Fruit fly (Drosophila melanogaster) whole organism, wandering third instar larva: ENCODE results near the gene CG12481.

Experiments used
- Abd-B ChIP-seq: fragments of >200 bp; optimal IDR thresholded peaks from 2 replicates; lab custom pipeline; 2017; ENCODE audit warnings: missing biosample characterization, missing genetic modification characterization
- CG32264 ChIP-seq: fragments of 200-800 bp; sonication (Bioruptor generic); optimal IDR thresholded peaks from 2 replicates; lab custom pipeline; 2016; ENCODE audit warnings: missing biosample characterization, missing genetic modification characterization
- CG9705 ChIP-seq: fragments of 200-800 bp; sonication (Bioruptor generic); optimal IDR thresholded peaks from 2 replicates; lab custom pipeline; 2018; ENCODE audit warnings: missing biosample characterization, mild to moderate bottlenecking, missing genetic modification characterization
- CrebA ChIP-seq: fragments of 200-800 bp; sonication (Bioruptor generic); optimal IDR thresholded peaks from 2 replicates; lab custom pipeline; 2016; ENCODE audit warnings: missing biosample characterization, mild to moderate bottlenecking, missing genetic modification characterization, borderline replicate concordance
- Dif ChIP-seq: fragments of 200-275, 200-300 bp; sonication (Bioruptor generic); optimal IDR thresholded peaks from 2 replicates; lab custom pipeline; 2018; ENCODE audit warnings: missing biosample characterization, missing genetic modification characterization; ENCODE audit not compliant: partially characterized antibody
- GATAd ChIP-seq: sonication (Bioruptor generic); optimal IDR thresholded peaks from 2 replicates; lab custom pipeline; 2016; ENCODE audit warnings: missing biosample characterization, missing genetic modification characterization
- HLH106 ChIP-seq: fragments of 200-800 bp; optimal IDR thresholded peaks from 3 replicates; lab custom pipeline; 2019; ENCODE audit warnings: missing biosample characterization, mild to moderate bottlenecking, missing genetic modification characterization, moderate library complexity
- Hnf4 ChIP-seq: fragments of 200-800 bp; sonication (Bioruptor generic); optimal IDR thresholded peaks from 2 replicates; lab custom pipeline; 2016; ENCODE audit warnings: missing biosample characterization, mild to moderate bottlenecking, missing genetic modification characterization
- Hr78 ChIP-seq: fragments of >200 bp; optimal IDR thresholded peaks from 2 replicates; lab custom pipeline; 2017; ENCODE audit warnings: missing biosample characterization, missing genetic modification characterization
- Hr83 ChIP-seq: fragments of 200-300 bp; sonication (Bioruptor generic); optimal IDR thresholded peaks from 2 replicates; lab custom pipeline; 2016; ENCODE audit warnings: missing biosample characterization, mild to moderate bottlenecking, missing genetic modification characterization, moderate library complexity; ENCODE audit not compliant: poor library complexity, severe bottlenecking
- Jra ChIP-seq: sonication (Bioruptor generic); optimal IDR thresholded peaks from 2 replicates; lab custom pipeline; 2016; ENCODE audit warnings: missing biosample characterization, missing genetic modification characterization
- Mio ChIP-seq: sonication (Bioruptor generic); optimal IDR thresholded peaks from 2 replicates; lab custom pipeline; 2016; ENCODE audit warnings: missing biosample characterization, missing genetic modification characterization
- Myc ChIP-seq: fragments of >200 bp; optimal IDR thresholded peaks from 2 replicates; lab custom pipeline; 2017
- N ChIP-seq: fragments of >200 bp; optimal IDR thresholded peaks from 2 replicates; lab custom pipeline; 2018; ENCODE audit warnings: missing biosample characterization, missing external identifiers, missing genetic modification characterization
- Rel ChIP-seq, 2 experiments: fragments of 200-800 bp; sonication (Bioruptor generic) in 1 of 2; optimal IDR thresholded peaks; 2 replicates in 1 of 2; 3 replicates in 1 of 2; lab custom pipeline; 2016 to 2019; ENCODE audit warnings: mild to moderate bottlenecking in 2 of 2, missing biosample characterization in 2 of 2, missing genetic modification characterization in 2 of 2, moderate library complexity in 1 of 2
- Sp1 ChIP-seq: fragments of 200-800 bp; sonication (Bioruptor generic); optimal IDR thresholded peaks from 3 replicates; lab custom pipeline; 2019; ENCODE audit warnings: missing biosample characterization, mild to moderate bottlenecking, missing genetic modification characterization, moderate library complexity
- Vsx2 ChIP-seq: fragments of 200-300, 225-300 bp; sonication (Bioruptor generic); optimal IDR thresholded peaks from 2 replicates; lab custom pipeline; 2018; ENCODE audit warnings: missing biosample characterization, missing genetic modification characterization; ENCODE audit not compliant: partially characterized antibody
- br ChIP-seq: fragments of 200-800 bp; sonication (Bioruptor generic); optimal IDR thresholded peaks from 2 replicates; lab custom pipeline; 2016; ENCODE audit warnings: missing biosample characterization, missing genetic modification characterization
- brk ChIP-seq: fragments of 200-800 bp; sonication (Bioruptor generic); optimal IDR thresholded peaks from 2 replicates; lab custom pipeline; 2016; ENCODE audit warnings: missing biosample characterization, mild to moderate bottlenecking, missing genetic modification characterization
- dl ChIP-seq, 2 experiments: fragments of 175-275, 200-275 bp in 1 of 2; fragments of 200-275 bp in 1 of 2; sonication (Bioruptor generic); optimal IDR thresholded peaks; lab custom pipeline; 2018; ENCODE audit warnings: mild to moderate bottlenecking in 2 of 2, missing biosample characterization in 2 of 2, missing genetic modification characterization in 2 of 2, moderate library complexity in 2 of 2; ENCODE audit not compliant: partially characterized antibody in 2 of 2, insufficient read depth in 1 of 2
- dmrt93B ChIP-seq: fragments of 200-800 bp; sonication (Bioruptor generic); optimal IDR thresholded peaks from 2 replicates; lab custom pipeline; 2018; ENCODE audit warnings: missing biosample characterization, mild to moderate bottlenecking, missing genetic modification characterization
- dsf ChIP-seq: sonication (Bioruptor generic); optimal IDR thresholded peaks from 2 replicates; lab custom pipeline; 2016; ENCODE audit warnings: missing biosample characterization, missing genetic modification characterization, borderline replicate concordance
- ey ChIP-seq: fragments of 200-800 bp; sonication (Bioruptor generic); optimal IDR thresholded peaks from 2 replicates; lab custom pipeline; 2016; ENCODE audit warnings: missing biosample characterization, missing genetic modification characterization
- foxo ChIP-seq, 2 experiments: fragments of 200-800 bp; sonication (Bioruptor generic); optimal IDR thresholded peaks; 2 replicates in 1 of 2; 3 replicates in 1 of 2; lab custom pipeline; 2016 to 2017; ENCODE audit warnings: missing biosample characterization in 2 of 2, missing genetic modification characterization in 2 of 2
- fru ChIP-seq: fragments of 200-800 bp; sonication (Bioruptor generic); optimal IDR thresholded peaks from 3 replicates; lab custom pipeline; 2016; ENCODE audit warnings: missing biosample characterization, mild to moderate bottlenecking, missing genetic modification characterization
- h ChIP-seq: fragments of 200-800 bp; sonication (Bioruptor generic); optimal IDR thresholded peaks from 3 replicates; lab custom pipeline; 2016; ENCODE audit warnings: missing biosample characterization, mild to moderate bottlenecking, missing genetic modification characterization
- jim ChIP-seq: fragments of 175-275, 200-325 bp; sonication (Bioruptor generic); optimal IDR thresholded peaks from 2 replicates; lab custom pipeline; 2016; ENCODE audit warnings: missing biosample characterization, mild to moderate bottlenecking, missing genetic modification characterization
- lola ChIP-seq: fragments of >200 bp; optimal IDR thresholded peaks from 2 replicates; lab custom pipeline; 2017; ENCODE audit warnings: missing biosample characterization, missing genetic modification characterization
- pan ChIP-seq: fragments of >200 bp; optimal IDR thresholded peaks from 2 replicates; lab custom pipeline; 2017
- psq ChIP-seq: fragments of 200-800 bp; sonication (Bioruptor generic); optimal IDR thresholded peaks from 3 replicates; lab custom pipeline; 2017; ENCODE audit warnings: missing biosample characterization, mild to moderate bottlenecking, missing genetic modification characterization, moderate library complexity
- rgr ChIP-seq: fragments of 200-800 bp; sonication (Bioruptor generic); optimal IDR thresholded peaks from 3 replicates; lab custom pipeline; 2016; ENCODE audit warnings: missing biosample characterization, mild to moderate bottlenecking, missing genetic modification characterization
- sage ChIP-seq: fragments of 200-800 bp; sonication (Bioruptor generic); optimal IDR thresholded peaks from 2 replicates; lab custom pipeline; 2016; ENCODE audit warnings: missing biosample characterization, mild to moderate bottlenecking, missing genetic modification characterization
- sv ChIP-seq: fragments of 200-800 bp; sonication (Bioruptor generic); optimal IDR thresholded peaks from 3 replicates; lab custom pipeline; 2016; ENCODE audit warnings: missing biosample characterization, missing genetic modification characterization
- tai ChIP-seq: sonication (Bioruptor generic); optimal IDR thresholded peaks from 2 replicates; lab custom pipeline; 2016; ENCODE audit warnings: missing biosample characterization, missing genetic modification characterization
- usp ChIP-seq: fragments of >200 bp; optimal IDR thresholded peaks from 2 replicates; lab custom pipeline; 2017; ENCODE audit warnings: missing biosample characterization, missing genetic modification characterization
- woc ChIP-seq: sonication (Bioruptor generic); optimal IDR thresholded peaks from 2 replicates; lab custom pipeline; 2016; ENCODE audit warnings: missing biosample characterization, mild to moderate bottlenecking, missing genetic modification characterization

CG12481 gene

DNA sequence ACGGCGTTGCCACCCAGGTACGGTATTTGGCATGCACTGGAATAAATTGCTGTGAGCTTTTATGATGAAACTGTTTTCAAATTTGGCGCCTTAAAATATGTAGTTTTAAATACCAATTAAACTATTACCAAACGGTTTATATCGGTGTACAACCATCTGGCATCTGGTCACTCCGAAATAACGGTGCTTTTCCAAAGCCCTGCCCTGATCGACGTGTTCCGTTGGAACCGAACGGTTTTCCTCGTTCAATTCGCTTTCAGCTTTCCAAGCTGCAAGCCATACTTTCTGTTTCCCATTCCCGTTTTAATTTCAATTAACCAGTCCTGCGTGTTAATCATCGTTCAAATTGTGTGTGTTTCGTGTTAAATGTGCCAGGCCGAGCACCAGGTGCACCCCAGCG is 6.0 kb downstream of the CG12481 start, which contains the start of gene yl:
Gene yl, plus strand, starts transcription at position 202 of the 400 bp plus-strand sequence.
- TF ChIP-seq Dif (GFP tag; lab: Kevin White, UChicago) (no peak), Hnf4 (GFP tag; lab: Kevin White, UChicago) (no peak), CG32264 (GFP tag; lab: Kevin White, UChicago) (no peak), jim (GFP tag; lab: Kevin White, UChicago) (no peak), foxo (GFP tag; optimal IDR thresholded peaks at IDR 0.05; lab: Kevin White, UChicago) (no peak), Rel (GFP tag; optimal IDR thresholded peaks at IDR 0.05; lab: Kevin White, UChicago) (no peak), Rel (tag; optimal IDR thresholded peaks at IDR 0.05; lab: Kevin White, UChicago) (no peak), dmrt93B (GFP tag; lab: Kevin White, UChicago) (no peak), psq (GFP tag; lab: Kevin White, UChicago) (no peak), dsf (GFP tag; lab: Kevin White, UChicago) (no peak), brk (GFP tag; lab: Kevin White, UChicago) (no peak)

DNA sequence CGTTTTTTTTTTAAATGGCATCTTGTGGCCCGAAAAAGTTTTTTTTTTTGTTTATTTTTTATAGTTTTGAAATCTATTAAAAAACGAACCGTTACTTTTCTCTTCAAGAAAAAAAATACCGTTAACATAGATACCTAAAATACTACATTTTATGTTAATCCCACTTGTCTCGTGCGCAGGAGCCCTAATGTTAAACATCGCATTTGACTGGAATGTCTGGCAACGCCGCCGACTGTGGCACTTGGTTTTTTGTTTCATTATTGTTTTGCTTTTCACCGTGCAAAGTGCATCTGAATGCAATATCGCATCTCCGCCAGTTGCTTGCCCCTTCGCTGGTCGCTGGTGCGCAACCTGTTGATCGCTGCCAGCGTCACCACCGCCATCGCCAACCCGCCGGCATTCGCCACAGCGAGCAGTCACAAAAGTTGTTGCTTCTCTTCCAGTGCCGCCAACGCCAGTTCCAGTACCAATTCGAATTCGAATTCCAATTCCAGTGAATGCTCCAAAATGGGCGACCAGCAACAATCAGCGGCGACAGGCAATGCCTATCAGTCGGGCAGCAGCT is 13.0 kb downstream of the CG12481 start, which contains the start of gene CG11590:
Gene CG11590, plus strand, starts transcription at position 212 of the 565 bp plus-strand sequence.
- no peak for TF ChIP-seq Hr83
- peak; percentile 88 for TF ChIP-seq Dif (GFP tag; lab: Kevin White, UChicago)
- TF ChIP-seq pan (lab: Kevin White, UChicago), result no peak
- TF ChIP-seq Abd-B (GFP tag; lab: Kevin White, UChicago), result no peak
- no peak for TF ChIP-seq CG32264 (GFP tag; lab: Kevin White, UChicago)
- no peak for TF ChIP-seq CrebA (GFP tag; lab: Kevin White, UChicago)
- no peak for TF ChIP-seq jim (GFP tag; lab: Kevin White, UChicago)
- TF ChIP-seq dmrt93B (GFP tag; lab: Kevin White, UChicago), result no peak
- peak; percentile 96 for TF ChIP-seq Vsx2 (GFP tag; lab: Kevin White, UChicago)
- TF ChIP-seq Hnf4 (GFP tag; lab: Kevin White, UChicago), result no peak
- no peak for TF ChIP-seq br (GFP tag; lab: Kevin White, UChicago)
- TF ChIP-seq Mio, result no peak

DNA sequence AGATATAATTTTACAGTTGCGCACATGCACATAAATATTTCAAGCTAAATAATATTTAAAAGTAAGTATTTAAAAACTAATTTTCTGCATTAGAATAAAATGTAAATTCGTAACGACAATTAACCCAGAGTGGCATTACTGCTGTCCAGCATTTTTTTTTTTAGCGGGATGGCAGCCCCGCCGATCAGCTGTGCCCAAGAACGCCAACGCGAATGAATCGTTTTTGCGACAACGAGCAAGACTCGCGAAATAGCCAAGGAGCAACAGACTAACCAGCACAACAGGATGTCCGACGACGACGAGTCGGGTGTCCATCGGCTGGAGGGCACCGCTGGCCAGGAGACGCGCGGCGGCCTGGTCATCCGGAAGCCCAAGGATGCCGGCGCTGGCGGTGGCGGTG is 14.1 kb downstream of the CG12481 start, which contains the start of gene Prp16:
Gene Prp16, plus strand, starts transcription at position 185 of the 400 bp plus-strand sequence.
- no peak for TF ChIP-seq psq (GFP tag; lab: Kevin White, UChicago)
- TF ChIP-seq Vsx2 (GFP tag; lab: Kevin White, UChicago), result no peak
- no peak for TF ChIP-seq CG9705
- TF ChIP-seq Myc (lab: Kevin White, UChicago), result no peak
- TF ChIP-seq sv (GFP tag; lab: Kevin White, UChicago), result no peak
- no peak for TF ChIP-seq fru (GFP tag; lab: Kevin White, UChicago)
- TF ChIP-seq ey (GFP tag; lab: Kevin White, UChicago), result no peak
- TF ChIP-seq Hr83, result no peak
- no peak for TF ChIP-seq pan (lab: Kevin White, UChicago)
- TF ChIP-seq Hr78 (GFP tag; lab: Kevin White, UChicago), result no peak

DNA sequence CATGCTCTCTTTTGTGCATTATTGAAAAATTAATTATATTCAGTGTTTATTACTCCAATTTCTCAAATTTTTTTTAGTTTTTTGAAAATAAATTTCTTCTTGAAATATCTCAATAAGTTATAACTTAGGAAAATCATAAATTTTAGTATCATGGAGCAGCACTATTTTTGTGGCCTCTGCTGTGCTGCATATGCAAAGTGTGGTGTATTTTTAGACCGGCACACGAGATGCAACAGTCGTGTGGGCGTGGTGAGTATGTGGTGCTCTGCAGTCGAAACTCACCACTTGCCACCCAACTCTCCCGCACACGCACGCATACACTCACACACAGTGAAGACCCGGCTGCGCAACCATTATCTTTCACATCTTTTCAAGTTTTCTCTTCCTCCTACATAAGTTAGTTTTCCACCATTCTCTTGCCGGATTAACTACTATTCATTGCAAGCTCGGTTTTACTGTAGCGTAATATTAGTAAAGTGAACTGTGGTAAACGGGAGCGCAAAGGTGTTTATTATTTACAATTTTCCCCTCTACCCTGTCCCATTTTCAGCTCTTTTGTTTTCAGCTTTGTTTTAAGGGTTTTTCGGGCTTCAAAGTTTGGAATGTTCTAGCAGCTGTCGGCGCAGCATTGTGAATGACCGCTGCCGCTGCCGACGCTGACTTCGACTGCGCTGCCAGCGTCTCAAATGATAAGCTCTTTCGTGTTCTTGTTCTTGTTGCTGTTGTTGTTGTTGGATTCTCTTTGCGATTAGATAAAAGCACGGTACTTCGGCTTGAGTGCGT is 21.6 kb downstream of the CG12481 start:
- TF ChIP-seq Hr78 (GFP tag; lab: Kevin White, UChicago) (no peak), Jra (no peak), brk (GFP tag; lab: Kevin White, UChicago) (no peak), rgr (GFP tag; lab: Kevin White, UChicago) (peak; percentile 33), CG32264 (GFP tag; lab: Kevin White, UChicago) (no peak), N (GFP tag; lab: Kevin White, UChicago) (no peak), Dif (GFP tag; lab: Kevin White, UChicago) (no peak), HLH106 (tag; lab: Kevin White, UChicago) (peak; percentile 56), sv (GFP tag; lab: Kevin White, UChicago) (no peak), h (GFP tag; lab: Kevin White, UChicago) (peak; percentile 69), usp (GFP tag; lab: Kevin White, UChicago) (no peak), woc (peak; percentile 27), dsf (GFP tag; lab: Kevin White, UChicago) (no peak), jim (GFP tag; lab: Kevin White, UChicago) (no peak), dmrt93B (GFP tag; lab: Kevin White, UChicago) (peak; percentile 33), GATAd (GFP tag; lab: Kevin White, UChicago) (no peak), psq (GFP tag; lab: Kevin White, UChicago) (peak; percentile 44), Hr83 (no peak), fru (GFP tag; lab: Kevin White, UChicago) (peak; percentile 58), Mio (no peak), foxo (GFP tag; optimal IDR thresholded peaks at IDR 0.05; lab: Kevin White, UChicago) (peak in 1 of 2 experiments; percentile 75), sage (GFP tag; lab: Kevin White, UChicago) (no peak), CG9705 (peak; percentile 17), br (GFP tag; lab: Kevin White, UChicago) (peak; percentile 17), Hnf4 (GFP tag; lab: Kevin White, UChicago) (no peak), lola (no peak), Sp1 (peak; percentile 68), tai (GFP tag; lab: Kevin White, UChicago) (no peak), Rel (GFP tag; optimal IDR thresholded peaks at IDR 0.05; lab: Kevin White, UChicago) (no peak), Rel (tag; optimal IDR thresholded peaks at IDR 0.05; lab: Kevin White, UChicago) (no peak), CrebA (GFP tag; lab: Kevin White, UChicago) (no peak), dl (GFP tag; optimal IDR thresholded peaks at IDR 0.05; lab: Kevin White, UChicago; ENCODE audit: insufficient read depth in 1 of 2, partially characterized antibody in 2 of 2) (no peak)
